Worm (Caenorhabditis elegans) whole organism, L4 larva: ENCODE measurements around the gene K09C6.2.

ENCODE experiments used
- ZK546.5 ChIP-seq, 2 experiments: sonication (generic microtip); optimal IDR thresholded peaks; 2 replicates each; lab custom pipeline; 2017; ENCODE audit warnings: missing biosample characterization in 2 of 2, missing genetic modification characterization in 2 of 2
- ceh-28 ChIP-seq: fragments of 150-350 bp; optimal IDR thresholded peaks from 2 replicates; lab custom pipeline; 2014; ENCODE audit warnings: missing biosample characterization, missing genetic modification reagents, missing genetic modification characterization
- lir-3 ChIP-seq: sonication (generic microtip); optimal IDR thresholded peaks from 2 replicates; lab custom pipeline; 2016; ENCODE audit warnings: mild to moderate bottlenecking, missing genetic modification characterization, missing compliant biosample characterization
- pha-4 ChIP-seq, 2 experiments: fragments of 150-350 bp in 1 of 2; fragments of 200-800 bp in 1 of 2; sonication (Bioruptor generic) in 1 of 2; IDR thresholded peaks in 1 of 2; optimal IDR thresholded peaks in 1 of 2; 2 replicates each; pipeline versions ENCODE4 v1.3.6 to Lab custom; 2014 to 2022; ENCODE audit warnings: missing genetic modification characterization in 2 of 2, missing genetic modification reagents in 2 of 2, missing biosample characterization in 1 of 2, missing compliant biosample characterization in 1 of 2
- pqm-1 ChIP-seq: sonication (generic microtip); optimal IDR thresholded peaks from 2 replicates; lab custom pipeline; 2017; ENCODE audit warnings: missing biosample characterization, missing genetic modification characterization
- spr-1 ChIP-seq: sonication (generic microtip); optimal IDR thresholded peaks from 2 replicates; lab custom pipeline; 2016; ENCODE audit warnings: mild to moderate bottlenecking, missing genetic modification characterization, missing compliant biosample characterization

ce11 chrV:856549-856948, at the start of gene K09C6.2:
- TF ChIP-seq pqm-1 (tag; lab: Kevin White, UChicago), result no peak
- no peak for TF ChIP-seq pha-4 (GFP tag; IDR thresholded peaks at IDR 0.05; lab: Robert Waterston, UW)
- TF ChIP-seq pha-4 (tag; optimal IDR thresholded peaks at IDR 0.05; lab: Kevin White, UChicago), result no peak
- no peak for TF ChIP-seq spr-1 (tag; lab: Kevin White, UChicago)
- TF ChIP-seq ceh-28 (tag; lab: Kevin White, UChicago), result no peak
- no peak for TF ChIP-seq lir-3
- no peak for TF ChIP-seq ZK546.5 (tag; optimal IDR thresholded peaks at IDR 0.05; lab: Kevin White, UChicago)
